Fruit fly (Drosophila melanogaster): Measurements from ENCODE around the gene CG5953.

Gene CG5953

dm6 chr2L:16500469-16500868 is 32.2 kb downstream of the CG5953 start (continued):
- TF ChIP-seq pb (GFP tag; optimal IDR thresholded peaks at IDR 0.05) (peak; percentile 34), CG2120 (GFP tag; optimal IDR thresholded peaks at IDR 0.05) (peak; percentile 86), H15 (GFP tag; IDR thresholded peaks at IDR 0.05) (peak; percentile 91), pho (GFP tag; optimal IDR thresholded peaks at IDR 0.05) (peak; percentile 80), oc (tag; optimal IDR thresholded peaks at IDR 0.05) (peak; percentile 93), seq (GFP tag; IDR thresholded peaks at IDR 0.05) (peak; percentile 87), chn (GFP tag; optimal IDR thresholded peaks at IDR 0.05) (peak; percentile 80), CG12659 (GFP tag; optimal IDR thresholded peaks at IDR 0.05) (peak; percentile 87), CG6254 (GFP tag; optimal IDR thresholded peaks at IDR 0.05) (peak; percentile 70), CG5245 (GFP tag; optimal IDR thresholded peaks at IDR 0.05) (peak; percentile 89), CTCF (GFP tag; optimal IDR thresholded peaks at IDR 0.05) (peak; percentile 11), sd (tag; optimal IDR thresholded peaks at IDR 0.05) (no peak), tx (GFP tag; optimal IDR thresholded peaks at IDR 0.05) (peak; percentile 40), Asciz (GFP tag; optimal IDR thresholded peaks at IDR 0.05) (peak; percentile 77), Myb (GFP tag; optimal IDR thresholded peaks at IDR 0.05) (peak; percentile 56), CG15011 (GFP tag; optimal IDR thresholded peaks at IDR 0.05) (peak; percentile 66), Hr78 (GFP tag; optimal IDR thresholded peaks at IDR 0.05) (peak in 1 of 2 experiments; percentile 51), CG12942 (GFP tag; optimal IDR thresholded peaks at IDR 0.05) (peak; percentile 85), bsh (GFP tag; optimal IDR thresholded peaks at IDR 0.05) (peak; percentile 61 to 97), YL-1 (GFP tag; optimal IDR thresholded peaks at IDR 0.05) (peak; percentile 7), CG4617 (GFP tag; optimal IDR thresholded peaks at IDR 0.05; ENCODE audit: borderline replicate concordance) (peak; percentile 64), CG34422 (GFP tag; IDR thresholded peaks at IDR 0.05) (peak; percentile 92), ci (GFP tag; IDR thresholded peaks at IDR 0.05) (peak; percentile 96), CG15269 (tag; optimal IDR thresholded peaks at IDR 0.05) (peak; percentile 92), CG30020 (tag; optimal IDR thresholded peaks at IDR 0.05) (peak; percentile 59), Doc2 (GFP tag; IDR thresholded peaks at IDR 0.05) (no peak), Doc3 (GFP tag; IDR thresholded peaks at IDR 0.05; ENCODE audit: partially characterized antibody) (no peak), Atf3 (GFP tag; optimal IDR thresholded peaks at IDR 0.05) (peak; percentile 66), CG17328 (GFP tag; IDR thresholded peaks at IDR 0.05) (peak; percentile 93), usp (GFP tag; optimal IDR thresholded peaks at IDR 0.05) (no peak), Mes4 (GFP tag; optimal IDR thresholded peaks at IDR 0.05) (peak; percentile 72), pzg (GFP tag; optimal IDR thresholded peaks at IDR 0.05) (peak; percentile 6), CG9437 (GFP tag; optimal IDR thresholded peaks at IDR 0.05) (peak; percentile 82), CG13624 (GFP tag; optimal IDR thresholded peaks at IDR 0.05) (peak; percentile 68), gfzf (GFP tag; optimal IDR thresholded peaks at IDR 0.05) (no peak), Hmx (GFP tag; optimal IDR thresholded peaks at IDR 0.05) (peak; percentile 76), Dp (GFP tag; optimal IDR thresholded peaks at IDR 0.05) (no peak), cg (GFP tag; optimal IDR thresholded peaks at IDR 0.05) (peak; percentile 69), CG16815 (GFP tag; optimal IDR thresholded peaks at IDR 0.05) (peak; percentile 87), nau (GFP tag; optimal IDR thresholded peaks at IDR 0.05) (peak; percentile 72), CG6791 (GFP tag; IDR thresholded peaks at IDR 0.05; ENCODE audit: partially characterized antibody) (no peak), CG43689 (GFP tag; IDR thresholded peaks at IDR 0.05) (peak; percentile 69), CG10979 (tag; optimal IDR thresholded peaks at IDR 0.05) (peak; percentile 91), cad (GFP tag; optimal IDR thresholded peaks at IDR 0.05) (no peak), sob (GFP tag; IDR thresholded peaks at IDR 0.05) (peak; percentile 95), ewg (GFP tag; optimal IDR thresholded peaks at IDR 0.05) (peak; percentile 83), Sox102F (GFP tag; optimal IDR thresholded peaks at IDR 0.05) (peak; percentile 94), CG12219 (GFP tag; optimal IDR thresholded peaks at IDR 0.05) (peak; percentile 92), trh (GFP tag; optimal IDR thresholded peaks at IDR 0.05) (peak; percentile 65), Dbx (GFP tag; IDR thresholded peaks at IDR 0.05) (peak; percentile 83), cwo (GFP tag; optimal IDR thresholded peaks at IDR 0.05) (peak; percentile 83)
